Worm (Caenorhabditis elegans): ENCODE measurements around the gene sru-29.

- TF ChIP-seq fos-1 (tag; optimal IDR thresholded peaks at IDR 0.05) = no peak
- no peak for TF ChIP-seq elt-3 (tag; optimal IDR thresholded peaks at IDR 0.05)
- TF ChIP-seq sma-9 (GFP tag; optimal IDR thresholded peaks at IDR 0.05) = no peak
- no peak for TF ChIP-seq sma-9 (tag; optimal IDR thresholded peaks at IDR 0.05)
- TF ChIP-seq ZK546.5 (tag; optimal IDR thresholded peaks at IDR 0.05) = no peak
- no peak for TF ChIP-seq mdl-1 (tag; optimal IDR thresholded peaks at IDR 0.05)
- no peak for TF ChIP-seq sem-4 (tag; optimal IDR thresholded peaks at IDR 0.05)
- no peak for TF ChIP-seq nhr-237 (tag; optimal IDR thresholded peaks at IDR 0.05)
- no peak for TF ChIP-seq aly-2 (tag; optimal IDR thresholded peaks at IDR 0.05)
- TF ChIP-seq lin-13 (GFP tag; optimal IDR thresholded peaks at IDR 0.05) = no peak
- no peak for TF ChIP-seq C34F6.9 (tag; optimal IDR thresholded peaks at IDR 0.05)
Measured at ce11 chrV:9824149-9824548, 12.9 kb downstream of the sru-29 start, which contains the start of gene str-2.
